Fruit fly (Drosophila melanogaster): Measurements from ENCODE around the gene Pex12.
A peak's percentile ranks its signal among the peaks of the same experiment; 100 is the strongest.

Pex12 gene

DNA sequence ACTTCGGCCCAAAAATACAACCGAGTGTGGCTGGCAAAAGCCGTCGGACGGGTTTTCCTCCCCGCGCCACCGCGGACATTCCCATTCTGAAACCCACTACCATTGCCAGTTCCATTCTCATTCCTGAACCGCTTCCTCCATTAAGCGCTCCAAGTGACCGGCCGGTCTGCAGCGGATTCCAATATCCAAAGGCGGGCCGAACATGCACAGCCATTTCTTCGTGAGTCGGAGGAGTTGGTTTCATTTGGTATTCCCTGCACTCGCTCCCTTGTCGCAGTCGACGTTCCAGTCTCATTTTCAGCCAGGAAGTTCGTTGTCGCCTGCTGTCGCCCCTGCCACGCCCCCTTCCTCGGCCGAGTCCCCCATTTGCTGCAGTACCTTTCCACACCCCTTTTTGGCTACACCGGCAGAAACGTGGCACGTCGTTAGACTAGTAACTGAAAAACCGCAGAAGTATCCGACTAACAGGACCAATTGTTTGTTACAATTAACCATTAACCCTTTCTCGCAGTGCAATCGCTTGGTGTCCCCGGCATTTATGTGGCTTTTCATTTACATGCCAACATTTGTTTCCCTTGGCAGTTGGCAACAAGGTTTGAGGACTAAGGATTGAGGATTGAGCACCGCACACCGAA is 32.3 kb downstream of the Pex12 start (continued):
- TF ChIP-seq corto (GFP tag; optimal IDR thresholded peaks at IDR 0.05) (peak; percentile 45), nerfin-2 (GFP tag; IDR thresholded peaks at IDR 0.05; ENCODE audit: partially characterized antibody) (no peak), CG12071 (GFP tag; optimal IDR thresholded peaks at IDR 0.05) (no peak), CG17912 (GFP tag; optimal IDR thresholded peaks at IDR 0.05) (no peak), CG15269 (tag; optimal IDR thresholded peaks at IDR 0.05) (no peak), CG11456 (GFP tag; IDR thresholded peaks at IDR 0.05) (no peak), ash1 (GFP tag; optimal IDR thresholded peaks at IDR 0.05) (no peak), gro (GFP tag; optimal IDR thresholded peaks at IDR 0.05) (no peak), org-1 (GFP tag; optimal IDR thresholded peaks at IDR 0.05) (no peak), jing (GFP tag; optimal IDR thresholded peaks at IDR 0.05) (no peak), Camta (GFP tag; optimal IDR thresholded peaks at IDR 0.05) (no peak), maf-S (GFP tag; optimal IDR thresholded peaks at IDR 0.05) (no peak), schlank (tag; optimal IDR thresholded peaks at IDR 0.05) (no peak), MTF-1 (GFP tag; optimal IDR thresholded peaks at IDR 0.05; ENCODE audit: borderline replicate concordance) (no peak), CG5245 (GFP tag; optimal IDR thresholded peaks at IDR 0.05) (no peak), CG13296 (GFP tag; optimal IDR thresholded peaks at IDR 0.05) (no peak), CG14441 (GFP tag; IDR thresholded peaks at IDR 0.05) (no peak), CG6254 (GFP tag; optimal IDR thresholded peaks at IDR 0.05) (no peak), crol (GFP tag; IDR thresholded peaks at IDR 0.05) (peak; percentile 40; the same call in 1 of the 2 replicates), nom (GFP tag; optimal IDR thresholded peaks at IDR 0.05) (peak; percentile 65), CG8359 (GFP tag; optimal IDR thresholded peaks at IDR 0.05; ENCODE audit: borderline replicate concordance) (no peak), gce (GFP tag; IDR thresholded peaks at IDR 0.05) (no peak), zf30C (GFP tag; optimal IDR thresholded peaks at IDR 0.05) (peak; percentile 27)

dm6 chr2L:849138-849744 is 33.4 kb downstream of the Pex12 start:
- no peak for TF ChIP-seq NfI (GFP tag; optimal IDR thresholded peaks at IDR 0.05)
- TF ChIP-seq CG32532 (GFP tag; IDR thresholded peaks at IDR 0.05), result no peak
- no peak for TF ChIP-seq tna (GFP tag; IDR thresholded peaks at IDR 0.05; ENCODE audit: partially characterized antibody)
- TF ChIP-seq sens (GFP tag), result peak; percentile 9
- TF ChIP-seq CG17612 (GFP tag; IDR thresholded peaks at IDR 0.05), result no peak

DNA sequence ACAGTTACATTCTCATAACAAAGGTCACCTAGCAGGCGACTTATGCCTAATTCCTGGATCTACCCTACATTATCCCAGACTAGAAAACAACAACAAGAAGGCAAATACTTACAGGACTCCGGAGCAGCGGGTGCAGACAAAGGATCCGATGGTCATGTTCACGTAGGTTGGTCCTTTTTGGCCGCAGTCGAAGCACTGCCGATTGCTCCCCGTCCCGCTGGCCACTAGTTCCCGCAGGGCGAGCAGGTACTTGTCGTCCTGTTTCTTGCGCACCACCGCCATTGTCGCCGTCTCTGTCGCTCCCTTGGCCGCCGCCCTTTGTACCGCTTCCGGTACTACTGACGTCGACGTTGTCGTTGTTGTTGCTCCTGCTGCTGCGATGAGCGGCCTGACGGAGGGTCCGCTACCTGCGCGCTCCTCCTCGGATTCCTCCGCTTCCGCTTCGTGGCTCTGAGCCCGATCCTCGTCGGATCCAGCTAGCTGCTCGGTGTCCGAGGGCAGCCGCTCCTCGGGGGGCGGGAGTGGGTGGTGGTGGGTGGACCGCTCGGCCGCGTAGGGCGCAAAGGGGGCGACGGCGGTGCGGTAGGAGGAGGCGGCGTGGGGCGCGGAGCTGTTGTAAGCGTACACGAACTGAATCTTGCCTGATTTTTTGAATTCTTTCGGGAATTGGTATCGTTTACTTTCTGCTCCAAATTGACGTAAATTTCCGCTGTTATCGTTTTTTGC is 34.2 kb downstream of the Pex12 start:
- no peak for TF ChIP-seq CG1233 (GFP tag; optimal IDR thresholded peaks at IDR 0.05)
- TF ChIP-seq GATAe (GFP tag; conservative IDR thresholded peaks at IDR 0.05), result no peak
- TF ChIP-seq CG6791 (GFP tag; IDR thresholded peaks at IDR 0.05; ENCODE audit: partially characterized antibody), result no peak
- TF ChIP-seq sob (GFP tag; IDR thresholded peaks at IDR 0.05), result no peak
- TF ChIP-seq CkIIα-i1 (GFP tag; IDR thresholded peaks at IDR 0.05), result no peak
- peak; percentile 62 for TF ChIP-seq Med (GFP tag)
- TF ChIP-seq CG11456 (GFP tag; IDR thresholded peaks at IDR 0.05), result 0 out of 3 replicates have a peak, but pooled peaks have one; percentile 18
- no peak for TF ChIP-seq Scr (GFP tag; IDR thresholded peaks at IDR 0.05; ENCODE audit: partially characterized antibody)
- TF ChIP-seq CG4360 (GFP tag; IDR thresholded peaks at IDR 0.05), result peak; percentile 80
- TF ChIP-seq CG9876 (GFP tag; optimal IDR thresholded peaks at IDR 0.05), result no peak
- TF ChIP-seq lov (optimal IDR thresholded peaks at IDR 0.05), result no peak
- TF ChIP-seq lov (GFP tag; IDR thresholded peaks at IDR 0.05), result 0 out of 3 replicates have a peak, but pooled peaks have one; percentile 11
- no peak for TF ChIP-seq CG8944 (GFP tag; optimal IDR thresholded peaks at IDR 0.05)
- TF ChIP-seq Dip2 (GFP tag; IDR thresholded peaks at IDR 0.05), result no peak
- no peak for TF ChIP-seq CG3065 (GFP tag; optimal IDR thresholded peaks at IDR 0.05)
- no peak for TF ChIP-seq D19B (GFP tag; optimal IDR thresholded peaks at IDR 0.05)
- no peak for TF ChIP-seq CG17912 (GFP tag; optimal IDR thresholded peaks at IDR 0.05)
- TF ChIP-seq run (tag; optimal IDR thresholded peaks at IDR 0.05), result no peak
- no peak for TF ChIP-seq CG5245 (GFP tag; optimal IDR thresholded peaks at IDR 0.05)
- TF ChIP-seq trem (tag; optimal IDR thresholded peaks at IDR 0.05), result no peak
- no peak for TF ChIP-seq CG10274 (GFP tag; optimal IDR thresholded peaks at IDR 0.05)
